Fruit fly (Drosophila melanogaster) whole organism, embryonic: ENCODE results near the gene Ugt35E1.

Experiments
- CG10654 ChIP-seq: fragments of 200-800 bp; sonication (Bioruptor generic); optimal IDR thresholded peaks from 2 replicates; lab custom pipeline; 2016; ENCODE audit warnings: missing biosample characterization, missing genetic modification characterization
- CG13775 ChIP-seq: fragments of 200-800 bp; sonication (Bioruptor generic); optimal IDR thresholded peaks from 3 replicates; lab custom pipeline; 2017; ENCODE audit warnings: missing biosample characterization, mild to moderate bottlenecking, missing genetic modification characterization
- CG14667 ChIP-seq: fragments of 200-800 bp; sonication (Bioruptor generic); IDR thresholded peaks from 2 replicates; pipeline ENCODE4 v1.3.6; 2022; ENCODE audit warnings: missing biosample characterization, missing genetic modification characterization
- CG15011 ChIP-seq: fragments of 200-800 bp; sonication (Bioruptor generic); optimal IDR thresholded peaks from 3 replicates; lab custom pipeline; 2018; ENCODE audit warnings: missing biosample characterization, mild to moderate bottlenecking, missing genetic modification characterization
- CG16779 ChIP-seq: fragments of 200-800 bp; sonication (Bioruptor generic); IDR thresholded peaks from 2 replicates; pipeline ENCODE4 v1.3.6; 2022; ENCODE audit warnings: missing biosample characterization, missing genetic modification characterization
- CG16815 ChIP-seq: fragments of 200-800 bp; sonication (Bioruptor generic); optimal IDR thresholded peaks from 3 replicates; lab custom pipeline; 2017; ENCODE audit warnings: missing biosample characterization, mild to moderate bottlenecking, missing genetic modification characterization
- CG17912 ChIP-seq: fragments of 200-800 bp; sonication (Bioruptor generic); optimal IDR thresholded peaks from 2 replicates; lab custom pipeline; 2018; ENCODE audit warnings: missing biosample characterization, mild to moderate bottlenecking, missing genetic modification characterization
- CG18599 ChIP-seq: fragments of 200-800 bp; sonication (Bioruptor generic); optimal IDR thresholded peaks from 3 replicates; lab custom pipeline; 2017; ENCODE audit warnings: missing biosample characterization, missing genetic modification characterization, mild to moderate bottlenecking, moderate library complexity, missing genetic modification reagents
- CG2875 ChIP-seq: fragments of 200-800 bp; sonication (Bioruptor generic); optimal IDR thresholded peaks from 2 replicates; lab custom pipeline; 2017; ENCODE audit warnings: missing biosample characterization, mild to moderate bottlenecking, missing genetic modification characterization, missing genetic modification reagents
- CG30403 ChIP-seq: fragments of 200-800 bp; sonication (Bioruptor generic); optimal IDR thresholded peaks from 3 replicates; lab custom pipeline; 2016; ENCODE audit warnings: missing biosample characterization, missing genetic modification characterization
- CG3407 ChIP-seq: fragments of 200-800 bp; sonication (Bioruptor generic); optimal IDR thresholded peaks from 2 replicates; lab custom pipeline; 2018; ENCODE audit warnings: missing biosample characterization, mild to moderate bottlenecking, missing genetic modification characterization
- CG3838 ChIP-seq: fragments of 200-800 bp; sonication (Bioruptor generic); optimal IDR thresholded peaks from 3 replicates; lab custom pipeline; 2016; ENCODE audit warnings: missing biosample characterization, missing genetic modification characterization
- CG43689 ChIP-seq: fragments of 200-800 bp; sonication (Bioruptor generic); IDR thresholded peaks from 2 replicates; pipeline ENCODE4 v1.3.6; 2022; ENCODE audit warnings: missing biosample characterization, missing genetic modification characterization
- CG6791 ChIP-seq: fragments of 200-800 bp; sonication (Bioruptor generic); IDR thresholded peaks from 3 replicates; pipeline ENCODE4 v1.3.6; 2022; ENCODE audit warnings: missing biosample characterization, missing genetic modification characterization; ENCODE audit not compliant: partially characterized antibody
- CG7987 ChIP-seq: fragments of 200-800 bp; sonication (Bioruptor generic); optimal IDR thresholded peaks from 2 replicates; lab custom pipeline; 2018; ENCODE audit warnings: missing biosample characterization, mild to moderate bottlenecking, missing genetic modification characterization, moderate library complexity
- CG8388 ChIP-seq: fragments of 200-800 bp; sonication (Bioruptor generic); optimal IDR thresholded peaks from 2 replicates; lab custom pipeline; 2019; ENCODE audit warnings: missing biosample characterization, mild to moderate bottlenecking, missing genetic modification characterization, moderate library complexity
- CG8478 ChIP-seq: fragments of >200 bp; optimal IDR thresholded peaks from 2 replicates; lab custom pipeline; 2018
- CG9437 ChIP-seq: fragments of 200-800 bp; sonication (Bioruptor generic); optimal IDR thresholded peaks from 2 replicates; lab custom pipeline; 2018; ENCODE audit warnings: missing biosample characterization, mild to moderate bottlenecking, missing genetic modification characterization
- Dad ChIP-seq: fragments of 200-800 bp; sonication (Bioruptor generic); optimal IDR thresholded peaks from 3 replicates; lab custom pipeline; 2016; ENCODE audit warnings: missing biosample characterization, missing genetic modification characterization
- Dek ChIP-seq: fragments of 200-800 bp; sonication (Bioruptor generic); optimal IDR thresholded peaks from 3 replicates; lab custom pipeline; 2019; ENCODE audit warnings: missing biosample characterization, mild to moderate bottlenecking, missing genetic modification characterization, moderate library complexity
- Dip2 ChIP-seq: fragments of 200-800 bp; sonication (Bioruptor generic); IDR thresholded peaks from 2 replicates; pipeline ENCODE4 v1.3.6; 2022; ENCODE audit warnings: missing biosample characterization, missing genetic modification characterization
- Doc3 ChIP-seq: fragments of 200-800 bp; sonication (Bioruptor generic); IDR thresholded peaks from 3 replicates; pipeline ENCODE4 v1.3.6; 2022; ENCODE audit warnings: missing biosample characterization, missing genetic modification characterization; ENCODE audit not compliant: partially characterized antibody
- E2f2 ChIP-seq: fragments of 200-800 bp; sonication (Bioruptor generic); IDR thresholded peaks from 2 replicates; pipeline ENCODE4 v1.3.6; 2022; ENCODE audit warnings: missing biosample characterization, missing genetic modification characterization
- Gug ChIP-seq: fragments of 200-800 bp; sonication (Bioruptor generic); IDR thresholded peaks from 4 replicates; pipeline ENCODE4 v1.3.6; 2022; ENCODE audit warnings: missing biosample characterization, missing genetic modification characterization
- H2.0 ChIP-seq: fragments of 200-800 bp; sonication (Bioruptor generic); IDR thresholded peaks from 2 replicates; pipeline ENCODE4 v1.3.6; 2022; ENCODE audit warnings: missing biosample characterization, missing genetic modification characterization
- HHEX ChIP-seq: fragments of 200-800 bp; sonication (Bioruptor generic); optimal IDR thresholded peaks from 3 replicates; lab custom pipeline; 2017; ENCODE audit warnings: missing biosample characterization, mild to moderate bottlenecking, missing genetic modification characterization, missing genetic modification reagents
- HLH4C ChIP-seq: fragments of 200-800 bp; sonication (Bioruptor generic); IDR thresholded peaks from 3 replicates; pipeline ENCODE4 v1.3.6; 2022; ENCODE audit warnings: missing biosample characterization, missing genetic modification characterization; ENCODE audit not compliant: partially characterized antibody
- Hr3 ChIP-seq: fragments of 200-800 bp; sonication (Bioruptor generic); optimal IDR thresholded peaks from 3 replicates; lab custom pipeline; 2016; ENCODE audit warnings: missing biosample characterization, missing genetic modification characterization
- Hsf ChIP-seq: fragments of 200-800 bp; sonication (Bioruptor generic); optimal IDR thresholded peaks from 3 replicates; lab custom pipeline; 2016; ENCODE audit warnings: missing biosample characterization, missing genetic modification characterization
- NfI ChIP-seq: fragments of 200-800 bp; sonication (Bioruptor generic); optimal IDR thresholded peaks from 3 replicates; lab custom pipeline; 2018; ENCODE audit warnings: missing biosample characterization, mild to moderate bottlenecking, missing genetic modification characterization, moderate library complexity
- Optix ChIP-seq: fragments of 200-800 bp; sonication (Bioruptor generic); IDR thresholded peaks from 3 replicates; pipeline ENCODE4 v1.3.6; 2022; ENCODE audit warnings: missing biosample characterization, missing genetic modification characterization
- Sox100B ChIP-seq: fragments of 200-800 bp; sonication (Bioruptor generic); optimal IDR thresholded peaks from 3 replicates; lab custom pipeline; 2018; ENCODE audit warnings: missing biosample characterization, mild to moderate bottlenecking, missing genetic modification characterization
- ab ChIP-seq: fragments of 200-800 bp; sonication (Bioruptor generic); optimal IDR thresholded peaks from 2 replicates; lab custom pipeline; 2016; ENCODE audit warnings: missing biosample characterization, missing genetic modification characterization
- az2 ChIP-seq: fragments of 200-800 bp; sonication (Bioruptor generic); optimal IDR thresholded peaks from 3 replicates; lab custom pipeline; 2016; ENCODE audit warnings: missing biosample characterization, missing genetic modification characterization
- cato ChIP-seq: fragments of 200-800 bp; sonication (Bioruptor generic); optimal IDR thresholded peaks from 2 replicates; lab custom pipeline; 2016; ENCODE audit warnings: missing biosample characterization, missing genetic modification characterization, borderline replicate concordance
- dpn ChIP-seq, 2 experiments: fragments of 200-800 bp; sonication (Bioruptor generic); optimal IDR thresholded peaks; 3 replicates each; lab custom pipeline; 2016; ENCODE audit warnings: missing biosample characterization in 2 of 2, missing genetic modification characterization in 2 of 2
- grn ChIP-seq: fragments of 200-800 bp; sonication (Bioruptor generic); optimal IDR thresholded peaks from 3 replicates; lab custom pipeline; 2017; ENCODE audit warnings: missing biosample characterization, missing genetic modification characterization
- h ChIP-seq: fragments of >200 bp; optimal IDR thresholded peaks from 2 replicates; lab custom pipeline; 2017
- kah ChIP-seq: fragments of 200-800 bp; sonication (Bioruptor generic); optimal IDR thresholded peaks from 2 replicates; lab custom pipeline; 2018; ENCODE audit warnings: missing biosample characterization, mild to moderate bottlenecking, missing genetic modification characterization
- lmd ChIP-seq: fragments of 200-800 bp; sonication (Bioruptor generic); IDR thresholded peaks from 2 replicates; pipeline ENCODE4 v1.3.6; 2022; ENCODE audit warnings: missing biosample characterization, missing genetic modification characterization
- lov ChIP-seq, 2 experiments: fragments of 200-800 bp in 1 of 2; fragments of >200 bp in 1 of 2; sonication (Bioruptor generic) in 1 of 2; IDR thresholded peaks in 1 of 2; optimal IDR thresholded peaks in 1 of 2; 2 replicates in 1 of 2; 3 replicates in 1 of 2; pipeline versions ENCODE4 v1.3.6 to Lab custom; 2017 to 2022; ENCODE audit warnings: missing biosample characterization in 1 of 2, missing genetic modification characterization in 1 of 2
- mirr ChIP-seq: fragments of 200-800 bp; sonication (Bioruptor generic); optimal IDR thresholded peaks from 3 replicates; lab custom pipeline; 2018; ENCODE audit warnings: missing biosample characterization, mild to moderate bottlenecking, missing genetic modification characterization
- nau ChIP-seq: fragments of 200-800 bp; sonication (Bioruptor generic); optimal IDR thresholded peaks from 3 replicates; lab custom pipeline; 2017; ENCODE audit warnings: missing biosample characterization, mild to moderate bottlenecking, missing genetic modification characterization, missing genetic modification reagents
- psq ChIP-seq: fragments of 200-800 bp; sonication (Bioruptor generic); optimal IDR thresholded peaks from 2 replicates; lab custom pipeline; 2017; ENCODE audit warnings: missing biosample characterization, missing genetic modification characterization
- sc ChIP-seq, 3 experiments: fragments of >200 bp in 2 of 3; fragments of 200-800 bp in 1 of 3; sonication (Bioruptor generic) in 1 of 3; optimal IDR thresholded peaks; 2 replicates in 2 of 3; 3 replicates in 1 of 3; lab custom pipeline; 2017; ENCODE audit warnings: mild to moderate bottlenecking in 1 of 3, missing biosample characterization in 1 of 3, missing genetic modification characterization in 1 of 3, missing genetic modification reagents in 1 of 3
- schlank ChIP-seq: fragments of 200-800 bp; sonication (Bioruptor generic); optimal IDR thresholded peaks from 2 replicates; lab custom pipeline; 2018; ENCODE audit warnings: missing biosample characterization, mild to moderate bottlenecking, missing genetic modification characterization
- twi ChIP-seq: fragments of 200-800 bp; optimal IDR thresholded peaks from 2 replicates; lab custom pipeline; 2019; ENCODE audit warnings: missing biosample characterization, mild to moderate bottlenecking, missing genetic modification characterization, moderate library complexity
- zfh2 ChIP-seq: fragments of 200-800 bp; sonication (Bioruptor generic); optimal IDR thresholded peaks from 2 replicates; lab custom pipeline; 2016; ENCODE audit warnings: missing biosample characterization, missing genetic modification characterization

Gene Ugt35E1

dm6 chr3R:11200885-11201421 is 35.1 kb upstream of the Ugt35E1 start (continued):
- TF ChIP-seq zfh2 (peak; percentile 28), CG16779 (no peak), grn (peak; percentile 4), Gug (GFP tag; lab: Robert Waterston, UW) (peak; percentile 33; the same call in 1 of the 4 replicates), H2.0 (peak; percentile 47), CG15011 (GFP tag; lab: Kevin White, UChicago) (peak; percentile 7), CG18599 (GFP tag; lab: Kevin White, UChicago) (peak; percentile 82), az2 (peak; percentile 51), CG8388 (GFP tag; lab: Kevin White, UChicago) (peak; percentile 17), h (lab: Kevin White, UChicago) (no peak), Hsf (GFP tag; lab: Kevin White, UChicago) (no peak), CG8478 (lab: Kevin White, UChicago) (no peak), CG9437 (GFP tag; lab: Kevin White, UChicago) (peak; percentile 33), lmd (GFP tag; lab: Robert Waterston, UW) (peak; percentile 49; the same call in 1 of the 2 replicates), CG10654 (GFP tag; lab: Kevin White, UChicago) (peak; percentile 46), psq (GFP tag; lab: Kevin White, UChicago) (no peak), Optix (0 out of 3 replicates have a peak, but pooled peaks have one; percentile 5), kah (GFP tag; lab: Kevin White, UChicago) (no peak), ab (GFP tag; lab: Kevin White, UChicago) (no peak), nau (GFP tag; lab: Kevin White, UChicago) (peak; percentile 16), lov (optimal IDR thresholded peaks at IDR 0.05; lab: Kevin White, UChicago) (no peak), lov (GFP tag; IDR thresholded peaks at IDR 0.05; lab: Robert Waterston, UW) (no peak), NfI (GFP tag; lab: Kevin White, UChicago) (peak; percentile 60), schlank (tag; lab: Kevin White, UChicago) (peak; percentile 4), CG16815 (GFP tag; lab: Kevin White, UChicago) (peak; percentile 22), CG43689 (0 out of 2 replicates have a peak, but pooled peaks have one; percentile 33), Dek (tag; lab: Kevin White, UChicago) (peak; percentile 75), CG2875 (GFP tag; lab: Kevin White, UChicago) (no peak), Hr3 (peak; percentile 41), dpn (GFP tag; optimal IDR thresholded peaks at IDR 0.05; lab: Kevin White, UChicago) (peak in 1 of 2 experiments; percentile 65), CG3407 (GFP tag; lab: Kevin White, UChicago) (peak; percentile 25), CG13775 (GFP tag; lab: Kevin White, UChicago) (peak; percentile 24)

- TF ChIP-seq CG6791 (GFP tag; lab: Robert Waterston, UW) (no peak), CG30403 (GFP tag; lab: Kevin White, UChicago) (no peak), Dad (no peak), Hsf (GFP tag; lab: Kevin White, UChicago) (no peak), Dip2 (GFP tag; lab: Robert Waterston, UW) (no peak), CG14667 (GFP tag; lab: Robert Waterston, UW) (no peak), HLH4C (no peak), twi (tag; lab: Kevin White, UChicago) (no peak), CG3838 (no peak), sc (optimal IDR thresholded peaks at IDR 0.05; lab: Kevin White, UChicago) (no peak), sc (GFP tag; optimal IDR thresholded peaks at IDR 0.05; lab: Kevin White, UChicago) (no peak), CG7987 (GFP tag; lab: Kevin White, UChicago) (no peak), HHEX (GFP tag; lab: Kevin White, UChicago) (no peak), CG17912 (GFP tag; lab: Kevin White, UChicago) (no peak), E2f2 (GFP tag; lab: Robert Waterston, UW) (no peak), Doc3 (GFP tag; lab: Robert Waterston, UW) (no peak), Sox100B (GFP tag; lab: Kevin White, UChicago) (peak; percentile 30), cato (no peak), mirr (GFP tag; lab: Kevin White, UChicago) (peak; percentile 65)
Measured at dm6 chr3R:11200042-11200884, 34.4 kb upstream of the Ugt35E1 start.
